Worm (Caenorhabditis elegans) whole organism, dauer: ENCODE data around the gene Y53F4B.7.

Experiments
- unc-62 ChIP-seq: sonication (generic microtip); optimal IDR thresholded peaks from 2 replicates; lab custom pipeline; 2017; ENCODE audit warnings: missing biosample characterization, missing genetic modification reagents, missing genetic modification characterization

The Y53F4B.7 gene

DNA sequence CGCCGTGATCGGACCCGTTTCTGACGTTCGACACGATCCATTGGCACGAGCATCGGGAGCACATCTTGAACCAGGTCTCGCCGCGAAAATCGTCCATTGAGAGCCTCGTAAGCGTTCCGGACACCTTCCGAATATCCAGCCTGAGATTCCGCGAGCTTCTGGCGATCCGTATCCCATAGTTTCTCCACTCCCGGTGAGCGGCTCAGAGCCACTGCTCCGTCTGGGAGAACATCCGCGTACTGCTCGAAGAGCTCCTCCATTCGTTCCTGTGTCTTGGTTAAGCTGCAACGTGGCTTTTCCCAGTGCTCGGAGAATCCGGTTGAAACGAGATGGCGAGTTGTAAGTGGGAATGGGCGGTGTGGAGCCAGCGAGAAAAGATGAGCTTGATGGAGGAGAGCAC, 12.4 kb downstream of the Y53F4B.7 start:
- no peak for TF ChIP-seq unc-62 (GFP tag; lab: Kevin White, UChicago)

- TF ChIP-seq unc-62 (GFP tag; lab: Kevin White, UChicago), result no peak
These were observed 15.9 kb downstream of the Y53F4B.7 start for ce11 chrII:15008481-15009057.

- no peak for TF ChIP-seq unc-62 (GFP tag; lab: Kevin White, UChicago)
These were observed 17.9 kb downstream of the Y53F4B.7 start, which contains the start of the genes Y53F4B.9 and Y53F4B.11 for ce11 chrII:15010366-15011235. Gene Y53F4B.9 (minus strand): TSS chrII:15010416. Gene Y53F4B.11 (plus strand): TSS chrII:15010748.

ce11 chrII:15014380-15014779, 21.7 kb downstream of the Y53F4B.7 start, which contains the start of gene Y53F4B.51:
Gene Y53F4B.51 (minus strand): TSS chrII:15014442.
- TF ChIP-seq unc-62 (GFP tag; lab: Kevin White, UChicago), result no peak

- TF ChIP-seq unc-62 (GFP tag; lab: Kevin White, UChicago), result no peak
These were observed 23.0 kb downstream of the Y53F4B.7 start for ce11 chrII:15015669-15016068.

ce11 chrII:15018923-15019322, 26.2 kb downstream of the Y53F4B.7 start, which contains the start of gene Y53F4B.12:
Gene Y53F4B.12 (plus strand): TSS chrII:15019223.
- TF ChIP-seq unc-62 (GFP tag; lab: Kevin White, UChicago), result no peak

- no peak for TF ChIP-seq unc-62 (GFP tag; lab: Kevin White, UChicago)
These were observed 32.4 kb downstream of the Y53F4B.7 start for ce11 chrII:15025100-15025499.

ce11 chrII:15025599-15026164, 33.0 kb downstream of the Y53F4B.7 start, which contains the start of gene cmtr-1:
Gene cmtr-1 (plus strand): TSS chrII:15026114.
- no peak for TF ChIP-seq unc-62 (GFP tag; lab: Kevin White, UChicago)

ce11 chrII:15026389-15026788, 33.7 kb downstream of the Y53F4B.7 start:
- TF ChIP-seq unc-62 (GFP tag; lab: Kevin White, UChicago), result no peak

- no peak for TF ChIP-seq unc-62 (GFP tag; lab: Kevin White, UChicago)
These were observed 45.1 kb downstream of the Y53F4B.7 start, which contains the start of gene Y53F4B.14 for ce11 chrII:15037782-15038181. Gene Y53F4B.14 (plus strand): TSS chrII:15037991.

DNA sequence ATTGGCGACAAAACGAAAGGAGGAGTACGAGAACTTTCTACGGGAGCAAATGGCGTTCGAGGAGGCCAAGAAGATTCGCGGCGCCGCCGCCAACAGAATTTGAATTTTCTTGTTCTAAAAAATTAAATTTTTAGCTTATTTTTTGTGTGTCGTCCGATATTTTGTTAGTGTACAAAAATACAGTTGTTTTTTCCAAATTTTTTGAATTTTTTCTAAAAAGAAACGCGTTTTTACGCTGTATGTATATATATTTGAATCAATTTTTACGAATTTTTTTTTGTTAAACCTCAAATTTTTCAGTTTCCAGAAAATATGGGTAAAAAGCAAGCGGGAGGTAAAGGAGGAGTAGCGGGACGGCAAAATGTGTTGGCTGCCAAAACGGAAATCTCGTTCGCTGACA, 46.4 kb downstream of the Y53F4B.7 start, which contains the start of gene trip-4:
Gene trip-4, plus strand, starts transcription at position 301 of the 400 bp plus-strand sequence.
- no peak for TF ChIP-seq unc-62 (GFP tag; lab: Kevin White, UChicago)

DNA sequence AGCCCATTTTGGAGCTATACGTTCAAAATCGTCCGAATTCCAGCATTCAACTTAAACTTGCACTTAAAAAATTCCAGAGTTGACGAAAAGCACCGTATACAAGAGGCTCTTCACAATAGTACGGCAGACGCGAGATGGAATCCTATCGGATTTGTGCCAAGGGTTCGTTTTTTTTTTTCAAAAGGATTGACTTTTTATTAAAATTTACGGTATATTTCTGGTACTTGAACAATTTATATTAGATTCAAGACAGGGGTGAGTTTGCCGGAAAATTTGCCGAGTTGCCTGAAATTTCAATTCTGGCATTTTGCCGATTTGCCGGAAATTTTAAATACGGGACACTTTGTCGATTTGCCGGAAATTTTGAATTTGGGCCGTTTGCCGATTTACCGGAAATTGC, 49.6 kb downstream of the Y53F4B.7 start:
- no peak for TF ChIP-seq unc-62 (GFP tag; lab: Kevin White, UChicago)
